Worm (Caenorhabditis elegans) whole organism, mixed stage, embryonic: ENCODE results near the gene kel-1.

Source experiments
- M03D4.4 ChIP-seq: sonication (generic microtip); optimal IDR thresholded peaks from 2 replicates; lab custom pipeline; 2017; ENCODE audit warnings: mild to moderate bottlenecking, missing genetic modification characterization, missing compliant biosample characterization
- blmp-1 ChIP-seq: fragments of 150-350 bp; optimal IDR thresholded peaks from 2 replicates; lab custom pipeline; 2014; ENCODE audit warnings: missing biosample characterization, missing genetic modification characterization
- cnd-1 ChIP-seq: fragments of 200-800 bp; sonication (Bioruptor generic); optimal IDR thresholded peaks from 2 replicates; lab custom pipeline; 2018; ENCODE audit warnings: mild to moderate bottlenecking, missing genetic modification characterization, missing compliant biosample characterization
- elt-1 ChIP-seq: sonication (generic microtip); optimal IDR thresholded peaks from 2 replicates; lab custom pipeline; 2017; ENCODE audit warnings: missing genetic modification characterization, mild to moderate bottlenecking, missing compliant biosample characterization, antibody characterized with exemption, moderate library complexity, borderline replicate concordance; ENCODE audit not compliant: insufficient read depth
- lin-13 ChIP-seq: fragments of 150-350 bp; optimal IDR thresholded peaks from 2 replicates; lab custom pipeline; 2014; ENCODE audit warnings: missing biosample characterization, missing genetic modification characterization
- lsy-2 ChIP-seq: fragments of 150-350 bp; optimal IDR thresholded peaks from 2 replicates; lab custom pipeline; 2014; ENCODE audit warnings: missing biosample characterization, missing genetic modification characterization
- nhr-237 ChIP-seq: fragments of 150-350 bp; optimal IDR thresholded peaks from 2 replicates; lab custom pipeline; 2014; ENCODE audit warnings: missing biosample characterization, missing genetic modification characterization
- nhr-76 ChIP-seq: sonication (generic microtip); optimal IDR thresholded peaks from 2 replicates; lab custom pipeline; 2017; ENCODE audit warnings: missing biosample characterization, missing genetic modification characterization
- pha-4 ChIP-seq: fragments of 150-350 bp; optimal IDR thresholded peaks from 2 replicates; lab custom pipeline; 2018; ENCODE audit warnings: missing biosample characterization, missing genetic modification reagents, missing genetic modification characterization
- sptf-1 ChIP-seq: sonication (generic microtip); optimal IDR thresholded peaks from 2 replicates; lab custom pipeline; 2017; ENCODE audit warnings: mild to moderate bottlenecking, missing genetic modification characterization, moderate library complexity, missing compliant biosample characterization
- tbx-8 ChIP-seq: fragments of 200-800 bp; sonication (Bioruptor generic); optimal IDR thresholded peaks from 2 replicates; lab custom pipeline; 2018; ENCODE audit warnings: mild to moderate bottlenecking, missing genetic modification characterization, moderate library complexity, missing compliant biosample characterization
- ztf-11 ChIP-seq: fragments of 150-350 bp; optimal IDR thresholded peaks from 2 replicates; lab custom pipeline; 2014; ENCODE audit warnings: missing biosample characterization, missing genetic modification characterization

DNA sequence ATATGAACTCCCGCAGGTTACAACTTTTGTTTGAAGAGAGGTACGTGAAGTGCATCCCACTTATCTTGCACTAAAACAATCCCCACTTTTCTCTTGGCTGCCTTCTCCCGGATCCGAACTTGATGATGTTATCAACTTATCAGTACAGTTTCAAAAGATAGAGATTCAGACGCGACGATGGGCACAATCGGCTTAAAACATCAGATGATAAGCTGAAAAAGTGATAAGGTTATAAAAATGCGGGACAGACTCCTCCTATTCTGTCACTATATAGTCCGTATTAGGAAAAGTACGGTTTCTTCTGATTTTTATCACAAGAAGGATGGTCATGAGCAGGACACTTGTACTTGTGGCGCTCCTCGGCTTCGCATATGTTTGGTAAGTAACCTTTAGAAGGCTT lies 50.5 kb downstream of the kel-1 start, which contains the start of gene ctsa-1.2:
- TF ChIP-seq nhr-237 (tag; lab: Kevin White, UChicago) (no peak), lin-13 (tag; lab: Kevin White, UChicago) (no peak), blmp-1 (no peak), tbx-8 (GFP tag; lab: Kevin White, UChicago) (no peak), lsy-2 (tag; lab: Kevin White, UChicago) (no peak), cnd-1 (no peak), nhr-76 (tag; lab: Kevin White, UChicago) (no peak), ztf-11 (tag; lab: Kevin White, UChicago) (no peak), elt-1 (tag; lab: Kevin White, UChicago) (no peak), sptf-1 (no peak), pha-4 (tag; lab: Kevin White, UChicago) (no peak), M03D4.4 (tag; lab: Kevin White, UChicago) (no peak)
